Fruit fly (Drosophila melanogaster): ENCODE measurements around the gene CG7342.

CG7342 gene

DNA sequence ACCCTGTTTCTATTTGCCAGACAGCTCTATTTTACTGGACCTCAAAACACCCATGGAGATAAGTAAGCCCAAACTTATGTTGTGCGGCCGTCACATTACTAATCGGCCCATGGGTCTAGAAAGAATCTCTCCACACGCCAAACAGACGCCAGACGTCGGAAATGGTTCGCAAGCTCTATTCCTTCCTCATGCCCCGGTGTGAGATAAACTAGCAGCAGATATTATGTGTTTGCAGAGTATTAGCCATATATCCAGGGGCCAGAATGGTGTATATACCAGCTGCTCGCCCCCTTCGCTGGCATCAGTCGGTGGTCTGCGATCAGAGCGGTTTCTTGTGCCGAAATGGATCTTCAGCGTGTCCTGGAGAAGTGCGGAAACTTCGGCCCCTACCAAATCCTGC, 6.8 kb downstream of the CG7342 start, which contains the start of gene CG17752:
CG17752 (plus strand) TSS at position 301 of the 400 bp plus-strand sequence.
- TF ChIP-seq Ets96B (tag; optimal IDR thresholded peaks at IDR 0.05) (no peak), fkh (GFP tag; optimal IDR thresholded peaks at IDR 0.05) (peak; percentile 10), Eip75B (GFP tag; optimal IDR thresholded peaks at IDR 0.05) (no peak), CG3032 (tag; optimal IDR thresholded peaks at IDR 0.05) (no peak)

DNA sequence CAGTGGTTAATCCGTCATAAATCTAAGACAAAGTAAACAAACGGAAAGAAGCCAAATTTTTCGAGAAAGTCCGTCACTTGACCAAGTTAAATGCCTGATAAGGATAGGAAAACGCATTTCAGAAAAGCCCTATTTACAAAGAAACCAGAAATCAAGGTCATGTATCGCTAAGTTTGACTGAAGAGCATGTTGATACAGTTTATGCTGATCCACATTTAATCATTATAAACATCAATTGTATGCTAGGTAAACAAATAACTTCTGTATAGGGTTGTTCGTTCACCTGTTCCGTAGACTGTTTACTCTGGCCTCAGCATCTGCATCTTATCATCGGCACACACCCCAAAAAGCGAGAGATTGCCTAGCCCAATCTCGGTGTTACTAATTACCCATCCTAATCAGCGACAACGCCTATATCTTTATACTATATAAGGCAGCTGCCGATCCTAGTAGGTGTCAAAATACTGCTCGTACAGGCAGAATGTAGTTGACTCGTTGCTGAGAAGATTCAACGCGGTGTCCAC, 9.8 kb downstream of the CG7342 start, which contains the start of gene CG16727:
CG16727 (plus strand) TSS at position 474 of the 524 bp plus-strand sequence.
- no peak for TF ChIP-seq Smox (GFP tag; optimal IDR thresholded peaks at IDR 0.05)
- TF ChIP-seq fkh (GFP tag; optimal IDR thresholded peaks at IDR 0.05): peak; percentile 77

DNA sequence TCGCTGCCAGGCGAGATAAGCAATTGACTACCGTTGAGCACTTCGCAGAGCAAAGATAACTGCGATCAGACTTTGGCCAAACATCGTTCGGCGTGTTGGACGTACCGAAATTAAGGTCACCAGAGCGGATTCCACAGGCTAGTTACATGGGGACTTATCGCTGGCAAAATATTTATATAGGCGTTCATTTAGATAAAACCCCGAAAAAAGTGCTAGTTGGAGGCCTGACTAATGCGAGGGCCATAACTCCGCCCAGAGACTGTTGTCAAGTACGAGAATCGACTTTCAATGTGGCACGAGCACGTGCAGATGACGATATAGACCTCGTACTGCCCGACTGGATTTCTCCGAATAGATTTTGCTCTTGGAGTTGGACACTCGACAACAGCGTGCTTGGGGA, 16.7 kb downstream of the CG7342 start:
- TF ChIP-seq CG1621 (tag; optimal IDR thresholded peaks at IDR 0.05): no peak
- no peak for TF ChIP-seq spab (GFP tag; optimal IDR thresholded peaks at IDR 0.05)
- no peak for TF ChIP-seq svp (GFP tag)
- peak; percentile 41 for TF ChIP-seq fkh (GFP tag; optimal IDR thresholded peaks at IDR 0.05)
- no peak for TF ChIP-seq Hr39 (GFP tag; optimal IDR thresholded peaks at IDR 0.05)
- TF ChIP-seq Ets21C (GFP tag; optimal IDR thresholded peaks at IDR 0.05): no peak
- no peak for TF ChIP-seq CG34406 (GFP tag; optimal IDR thresholded peaks at IDR 0.05)

DNA sequence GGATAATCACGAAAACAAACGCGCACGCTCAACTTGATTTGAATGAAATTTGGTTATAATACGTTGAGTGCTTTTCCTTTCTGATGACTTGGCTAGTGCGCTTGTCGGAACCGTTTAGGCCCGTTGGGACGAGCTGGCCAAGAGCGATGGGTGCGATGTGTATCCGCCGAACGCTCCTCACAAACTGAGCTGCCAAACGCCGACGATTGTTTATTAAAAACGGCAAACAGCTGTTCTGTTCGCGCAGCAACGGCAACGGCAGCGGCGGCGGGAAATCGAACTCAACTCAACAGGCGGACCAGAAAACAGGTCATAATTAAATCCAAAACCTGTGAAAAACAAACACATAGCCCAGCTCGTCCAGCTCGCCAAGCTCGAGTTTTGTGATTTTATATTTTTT, 17.8 kb downstream of the CG7342 start:
- TF ChIP-seq fkh (GFP tag; optimal IDR thresholded peaks at IDR 0.05) (peak; percentile 42), CG34406 (GFP tag; optimal IDR thresholded peaks at IDR 0.05) (no peak), Eip78C (GFP tag) (peak; percentile 25), Blimp-1 (GFP tag; optimal IDR thresholded peaks at IDR 0.05) (no peak), CG6163 (GFP tag; IDR thresholded peaks at IDR 0.05) (peak; percentile 14; the same call in 1 of the 3 replicates), CG8319 (GFP tag; optimal IDR thresholded peaks at IDR 0.05) (no peak)

DNA sequence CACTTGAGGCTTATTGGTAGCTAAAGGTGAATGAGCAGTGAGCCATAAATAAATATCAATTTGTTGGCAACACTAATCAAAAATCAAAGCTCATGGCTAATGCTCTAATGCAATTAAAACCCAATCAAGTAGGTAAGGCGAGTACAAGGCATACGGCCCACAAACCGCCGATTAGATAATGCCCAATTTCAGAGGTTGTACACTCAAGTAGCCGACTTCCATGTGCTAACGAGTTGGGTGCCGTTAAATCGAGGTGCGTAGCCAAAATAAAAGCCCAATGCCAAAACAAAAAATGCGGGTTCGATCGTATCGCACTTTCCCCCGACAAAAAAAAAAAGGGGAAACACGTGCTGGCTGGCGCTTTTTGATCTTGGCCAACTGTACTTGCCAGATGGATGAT, 18.8 kb downstream of the CG7342 start:
- TF ChIP-seq CG4318 (GFP tag; optimal IDR thresholded peaks at IDR 0.05) (no peak), vri (GFP tag; optimal IDR thresholded peaks at IDR 0.05) (peak; percentile 62)

DNA sequence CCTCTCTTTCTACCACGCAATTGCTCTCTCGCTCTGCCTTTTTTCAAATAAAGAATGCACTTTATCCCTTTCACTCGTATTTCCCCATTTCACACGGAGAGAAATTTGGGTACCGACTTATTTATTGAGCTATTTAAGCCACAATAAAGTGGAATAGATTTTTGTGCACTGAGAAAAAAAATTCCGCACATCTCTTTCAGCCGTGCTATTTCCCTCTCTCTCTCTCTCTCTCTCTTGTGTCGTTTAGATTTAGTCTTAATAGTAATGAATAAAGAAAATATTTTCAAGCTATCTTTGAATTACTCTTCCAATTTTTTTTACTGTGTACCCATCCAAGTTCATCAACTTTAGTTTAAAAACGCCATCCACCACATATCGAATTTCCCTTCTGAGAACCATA, 20.4 kb downstream of the CG7342 start:
- TF ChIP-seq CG8632 (GFP tag; optimal IDR thresholded peaks at IDR 0.05): peak; percentile 69
- TF ChIP-seq CG6276 (GFP tag; optimal IDR thresholded peaks at IDR 0.05): peak; percentile 46
- TF ChIP-seq topi (GFP tag; optimal IDR thresholded peaks at IDR 0.05): peak; percentile 80
- peak; percentile 32 for TF ChIP-seq spab (GFP tag; optimal IDR thresholded peaks at IDR 0.05)
- TF ChIP-seq net (GFP tag; optimal IDR thresholded peaks at IDR 0.05): peak; percentile 66
- TF ChIP-seq CG3919 (GFP tag; optimal IDR thresholded peaks at IDR 0.05): peak; percentile 79
- no peak for TF ChIP-seq fkh (GFP tag; optimal IDR thresholded peaks at IDR 0.05)
- TF ChIP-seq CG11294 (GFP tag; IDR thresholded peaks at IDR 0.05): peak; percentile 53
- no peak for TF ChIP-seq fd85E (GFP tag; optimal IDR thresholded peaks at IDR 0.05)
- TF ChIP-seq cyc (GFP tag; optimal IDR thresholded peaks at IDR 0.05): peak; percentile 77
- peak; percentile 29 to 46 for TF ChIP-seq salr (GFP tag; optimal IDR thresholded peaks at IDR 0.05)
- peak; percentile 64 for TF ChIP-seq Sox102F (GFP tag; optimal IDR thresholded peaks at IDR 0.05)
- TF ChIP-seq pdm3 (GFP tag; optimal IDR thresholded peaks at IDR 0.05): peak; percentile 82
- peak; percentile 78 for TF ChIP-seq CG15336 (GFP tag; IDR thresholded peaks at IDR 0.05)
- peak; percentile 70 for TF ChIP-seq Ets21C (GFP tag; optimal IDR thresholded peaks at IDR 0.05)
- TF ChIP-seq dac (GFP tag; optimal IDR thresholded peaks at IDR 0.05): peak; percentile 22
- peak; percentile 78 for TF ChIP-seq CG6792 (GFP tag; optimal IDR thresholded peaks at IDR 0.05)
- TF ChIP-seq CG6854 (GFP tag; optimal IDR thresholded peaks at IDR 0.05): no peak
- peak; percentile 54 for TF ChIP-seq CG3032 (tag; optimal IDR thresholded peaks at IDR 0.05)
- peak; percentile 28 for TF ChIP-seq Blimp-1 (GFP tag; optimal IDR thresholded peaks at IDR 0.05)
- no peak for TF ChIP-seq vri (GFP tag; optimal IDR thresholded peaks at IDR 0.05)
- TF ChIP-seq CG1621 (tag; optimal IDR thresholded peaks at IDR 0.05): peak; percentile 24
- no peak for TF ChIP-seq dsx (GFP tag; optimal IDR thresholded peaks at IDR 0.05; ENCODE audit: poor library complexity, severe bottlenecking)
- TF ChIP-seq Met (GFP tag; optimal IDR thresholded peaks at IDR 0.05): peak; percentile 81
- TF ChIP-seq CG34406 (GFP tag; optimal IDR thresholded peaks at IDR 0.05): peak; percentile 76
- peak; percentile 80 for TF ChIP-seq Hr39 (GFP tag; optimal IDR thresholded peaks at IDR 0.05)
- TF ChIP-seq Eip75B (GFP tag; optimal IDR thresholded peaks at IDR 0.05): peak; percentile 83
- TF ChIP-seq CG11902 (GFP tag; optimal IDR thresholded peaks at IDR 0.05): peak; percentile 67
- TF ChIP-seq CG10631 (GFP tag; optimal IDR thresholded peaks at IDR 0.05): peak; percentile 60
- TF ChIP-seq Gug (GFP tag; IDR thresholded peaks at IDR 0.05): peak; percentile 42
- TF ChIP-seq lz (GFP tag; optimal IDR thresholded peaks at IDR 0.05): peak; percentile 77
- peak; percentile 53 for TF ChIP-seq CG8319 (GFP tag; optimal IDR thresholded peaks at IDR 0.05)
- peak; percentile 65 for TF ChIP-seq CG10669 (GFP tag; optimal IDR thresholded peaks at IDR 0.05)

All from whole organism, prepupa.